Fruit fly (Drosophila melanogaster): ENCODE measurements around the gene LManI.

The LManI gene

dm6 chr2L:10439174-10439573, 17.9 kb downstream of the LManI start, which contains the start of gene Nse4 (continued):
- TF ChIP-seq Oaz (GFP tag; IDR thresholded peaks at IDR 0.05) (no peak), CG13624 (GFP tag; optimal IDR thresholded peaks at IDR 0.05) (no peak), jumu (GFP tag; optimal IDR thresholded peaks at IDR 0.05) (no peak), Hr3 (GFP tag; optimal IDR thresholded peaks at IDR 0.05) (no peak), CG3281 (GFP tag; optimal IDR thresholded peaks at IDR 0.05) (no peak), vvl (GFP tag; IDR thresholded peaks at IDR 0.05) (no peak), az2 (GFP tag; optimal IDR thresholded peaks at IDR 0.05) (no peak), slp2 (GFP tag; optimal IDR thresholded peaks at IDR 0.05) (no peak), ERR (GFP tag; optimal IDR thresholded peaks at IDR 0.05) (no peak), CG32767 (GFP tag; IDR thresholded peaks at IDR 0.05) (no peak), trem (tag; optimal IDR thresholded peaks at IDR 0.05) (peak; percentile 37), ab (GFP tag; optimal IDR thresholded peaks at IDR 0.05) (no peak), slbo (GFP tag; IDR thresholded peaks at IDR 0.05) (no peak), btn (GFP tag; optimal IDR thresholded peaks at IDR 0.05) (no peak), Elba2 (GFP tag; optimal IDR thresholded peaks at IDR 0.05) (no peak), Deaf1 (tag; optimal IDR thresholded peaks at IDR 0.05) (no peak), kah (GFP tag; optimal IDR thresholded peaks at IDR 0.05) (no peak), bbx (GFP tag; IDR thresholded peaks at IDR 0.05; ENCODE audit: partially characterized antibody) (peak; percentile 89), CG2678 (tag; optimal IDR thresholded peaks at IDR 0.05) (no peak), Ada2b (GFP tag; IDR thresholded peaks at IDR 0.05) (no peak), CG2202 (tag; optimal IDR thresholded peaks at IDR 0.05) (no peak), Dip2 (GFP tag; IDR thresholded peaks at IDR 0.05) (no peak), Optix (GFP tag; IDR thresholded peaks at IDR 0.05) (no peak), fd96Cb (tag; optimal IDR thresholded peaks at IDR 0.05) (no peak), croc (GFP tag; conservative IDR thresholded peaks at IDR 0.05) (no peak), CG9797 (GFP tag; optimal IDR thresholded peaks at IDR 0.05) (no peak), nerfin-2 (GFP tag; IDR thresholded peaks at IDR 0.05; ENCODE audit: partially characterized antibody) (peak; percentile 83), nerfin-1 (tag; optimal IDR thresholded peaks at IDR 0.05) (no peak), CG8478 (optimal IDR thresholded peaks at IDR 0.05) (no peak), CG31441 (GFP tag; IDR thresholded peaks at IDR 0.05) (no peak), CG14965 (GFP tag; optimal IDR thresholded peaks at IDR 0.05; ENCODE audit: borderline replicate concordance) (no peak), YL-1 (GFP tag; optimal IDR thresholded peaks at IDR 0.05) (no peak), otp (GFP tag; IDR thresholded peaks at IDR 0.05) (no peak), sr (GFP tag; IDR thresholded peaks at IDR 0.05) (no peak), CG2129 (GFP tag; IDR thresholded peaks at IDR 0.05; ENCODE audit: partially characterized antibody) (no peak), CG2199 (GFP tag; IDR thresholded peaks at IDR 0.05) (no peak), dysf (GFP tag; IDR thresholded peaks at IDR 0.05) (no peak), tna (GFP tag; IDR thresholded peaks at IDR 0.05; ENCODE audit: partially characterized antibody) (peak; percentile 93), gsb-n (tag; optimal IDR thresholded peaks at IDR 0.05) (no peak), Oli (tag; optimal IDR thresholded peaks at IDR 0.05) (no peak), CG10979 (tag; optimal IDR thresholded peaks at IDR 0.05) (no peak), fd64A (GFP tag; optimal IDR thresholded peaks at IDR 0.05) (no peak), CG6175 (GFP tag; IDR thresholded peaks at IDR 0.05) (no peak), ci (GFP tag; IDR thresholded peaks at IDR 0.05) (no peak), H2.0 (GFP tag; IDR thresholded peaks at IDR 0.05) (no peak), zfh2 (GFP tag; optimal IDR thresholded peaks at IDR 0.05) (no peak), nom (GFP tag; optimal IDR thresholded peaks at IDR 0.05) (no peak), sim (GFP tag; IDR thresholded peaks at IDR 0.05) (no peak), CG17328 (GFP tag; IDR thresholded peaks at IDR 0.05) (no peak), NFAT (GFP tag; IDR thresholded peaks at IDR 0.05) (no peak), so (GFP tag; IDR thresholded peaks at IDR 0.05) (no peak), HmgZ (tag; optimal IDR thresholded peaks at IDR 0.05) (peak; percentile 5), NC2β (GFP tag; optimal IDR thresholded peaks at IDR 0.05) (no peak), CG14014 (GFP tag; IDR thresholded peaks at IDR 0.05) (no peak)

Data from whole organism, embryonic.